Fruit fly (Drosophila melanogaster) whole organism, embryonic: ENCODE measurements around the gene Antp.

Experiments
- Abd-B ChIP-seq: fragments of 200-800 bp; sonication (Bioruptor generic); optimal IDR thresholded peaks from 2 replicates; lab custom pipeline; 2018; ENCODE audit warnings: missing biosample characterization, mild to moderate bottlenecking, missing genetic modification characterization, moderate library complexity
- Antp ChIP-seq: fragments of 200-800 bp; sonication (Bioruptor generic); optimal IDR thresholded peaks from 3 replicates; lab custom pipeline; 2016; ENCODE audit warnings: missing biosample characterization, missing genetic modification characterization
- CG10431 ChIP-seq: fragments of 200-800 bp; sonication (Bioruptor generic); optimal IDR thresholded peaks from 3 replicates; lab custom pipeline; 2018; ENCODE audit warnings: missing biosample characterization, mild to moderate bottlenecking, missing genetic modification characterization
- CG11093 ChIP-seq: fragments of 200-800 bp; sonication (Bioruptor generic); IDR thresholded peaks from 3 replicates; pipeline ENCODE4 v1.3.6; 2022; ENCODE audit warnings: missing biosample characterization, missing genetic modification characterization
- CG11504 ChIP-seq: fragments of 200-800 bp; sonication (Bioruptor generic); optimal IDR thresholded peaks from 3 replicates; lab custom pipeline; 2019; ENCODE audit warnings: missing biosample characterization, mild to moderate bottlenecking, missing genetic modification characterization, moderate library complexity
- CG13296 ChIP-seq: fragments of 200-800 bp; sonication (Bioruptor generic); optimal IDR thresholded peaks from 3 replicates; lab custom pipeline; 2018; ENCODE audit warnings: missing biosample characterization, mild to moderate bottlenecking, missing genetic modification characterization
- CG13894 ChIP-seq: fragments of 200-800 bp; sonication (Bioruptor generic); optimal IDR thresholded peaks from 3 replicates; lab custom pipeline; 2018; ENCODE audit warnings: missing biosample characterization, mild to moderate bottlenecking, missing genetic modification characterization, moderate library complexity
- CG14667 ChIP-seq: fragments of 200-800 bp; sonication (Bioruptor generic); IDR thresholded peaks from 2 replicates; pipeline ENCODE4 v1.3.6; 2022; ENCODE audit warnings: missing biosample characterization, missing genetic modification characterization
- CG15479 ChIP-seq: fragments of 200-800 bp; sonication (Bioruptor generic); optimal IDR thresholded peaks from 3 replicates; lab custom pipeline; 2019; ENCODE audit warnings: missing biosample characterization, mild to moderate bottlenecking, missing genetic modification characterization, moderate library complexity
- CG5953 ChIP-seq: fragments of 200-800 bp; sonication (Bioruptor generic); IDR thresholded peaks from 2 replicates; pipeline ENCODE4 v1.3.6; 2022; ENCODE audit warnings: missing biosample characterization, missing genetic modification characterization
- CG7928 ChIP-seq: fragments of 200-800 bp; sonication (Bioruptor generic); optimal IDR thresholded peaks from 2 replicates; lab custom pipeline; 2017; ENCODE audit warnings: missing biosample characterization, mild to moderate bottlenecking, missing genetic modification characterization
- CG8765 ChIP-seq: fragments of 200-800 bp; sonication (Bioruptor generic); IDR thresholded peaks from 2 replicates; pipeline ENCODE4 v1.3.6; 2022; ENCODE audit warnings: missing biosample characterization, missing genetic modification characterization
- CG8924 ChIP-seq: fragments of 200-800 bp; optimal IDR thresholded peaks from 3 replicates; lab custom pipeline; 2019; ENCODE audit warnings: missing biosample characterization, mild to moderate bottlenecking, missing genetic modification characterization, moderate library complexity
- CG9817 ChIP-seq: fragments of 200-800 bp; sonication (Bioruptor generic); optimal IDR thresholded peaks from 2 replicates; lab custom pipeline; 2018; ENCODE audit warnings: missing biosample characterization, mild to moderate bottlenecking, missing genetic modification characterization, moderate library complexity
- CG9932 ChIP-seq: fragments of 200-800 bp; sonication (Bioruptor generic); IDR thresholded peaks from 2 replicates; pipeline ENCODE4 v1.3.6; 2022; ENCODE audit warnings: missing biosample characterization, missing genetic modification characterization
- CoRest ChIP-seq: fragments of 200-800 bp; sonication (Bioruptor generic); optimal IDR thresholded peaks from 3 replicates; lab custom pipeline; 2018; ENCODE audit warnings: missing biosample characterization, mild to moderate bottlenecking, missing genetic modification characterization, moderate library complexity
- D ChIP-seq, 2 experiments: fragments of 200-800 bp in 1 of 2; fragments of >200 bp in 1 of 2; sonication (Bioruptor generic) in 1 of 2; optimal IDR thresholded peaks; 2 replicates in 1 of 2; 3 replicates in 1 of 2; lab custom pipeline; 2017; ENCODE audit warnings: mild to moderate bottlenecking in 1 of 2, missing biosample characterization in 1 of 2, missing genetic modification characterization in 1 of 2, missing genetic modification reagents in 1 of 2
- Elba2 ChIP-seq: fragments of 200-800 bp; sonication (Bioruptor generic); optimal IDR thresholded peaks from 3 replicates; lab custom pipeline; 2016; ENCODE audit warnings: missing biosample characterization, missing genetic modification characterization
- GATAe ChIP-seq: fragments of 200-800 bp; sonication (Bioruptor generic); conservative IDR thresholded peaks from 2 replicates; pipeline ENCODE4 v1.3.6; 2022; ENCODE audit warnings: missing biosample characterization, missing genetic modification characterization
- HHEX ChIP-seq: fragments of 200-800 bp; sonication (Bioruptor generic); optimal IDR thresholded peaks from 3 replicates; lab custom pipeline; 2017; ENCODE audit warnings: missing biosample characterization, mild to moderate bottlenecking, missing genetic modification characterization, missing genetic modification reagents
- Hr51 ChIP-seq, 2 experiments: fragments of 200-800 bp; sonication (Bioruptor generic); optimal IDR thresholded peaks; 2 replicates in 1 of 2; 3 replicates in 1 of 2; lab custom pipeline; 2016 to 2018; ENCODE audit warnings: missing biosample characterization in 2 of 2, missing genetic modification characterization in 2 of 2, mild to moderate bottlenecking in 1 of 2, moderate library complexity in 1 of 2
- MESR4 ChIP-seq: fragments of 200-800 bp; sonication (Bioruptor generic); optimal IDR thresholded peaks from 2 replicates; lab custom pipeline; 2018; ENCODE audit warnings: missing biosample characterization, mild to moderate bottlenecking, missing genetic modification characterization, moderate library complexity
- Neu2 ChIP-seq: fragments of 200-800 bp; sonication (Bioruptor generic); optimal IDR thresholded peaks from 3 replicates; lab custom pipeline; 2016; ENCODE audit warnings: missing biosample characterization, missing genetic modification characterization, borderline replicate concordance
- Pdp1 ChIP-seq, 2 experiments: fragments of 200-800 bp; sonication (Bioruptor generic); optimal IDR thresholded peaks; 3 replicates each; lab custom pipeline; 2016; ENCODE audit warnings: missing biosample characterization in 2 of 2, missing genetic modification characterization in 2 of 2, mild to moderate bottlenecking in 1 of 2, moderate library complexity in 1 of 2
- Ptx1 ChIP-seq: fragments of 200-800 bp; sonication (Bioruptor generic); IDR thresholded peaks from 2 replicates; pipeline ENCODE4 v1.3.6; 2022; ENCODE audit warnings: missing biosample characterization, missing genetic modification characterization
- al ChIP-seq: fragments of 200-800 bp; sonication (Bioruptor generic); IDR thresholded peaks from 2 replicates; pipeline ENCODE4 v1.3.6; 2022; ENCODE audit warnings: missing biosample characterization, missing genetic modification characterization
- ase ChIP-seq: fragments of 200-800 bp; sonication (Bioruptor generic); IDR thresholded peaks from 3 replicates; pipeline ENCODE4 v1.3.6; 2022; ENCODE audit warnings: missing biosample characterization, missing genetic modification characterization
- ash1 ChIP-seq: fragments of 200-800 bp; sonication (Bioruptor generic); optimal IDR thresholded peaks from 2 replicates; lab custom pipeline; 2018; ENCODE audit warnings: missing biosample characterization, mild to moderate bottlenecking, missing genetic modification characterization
- cad ChIP-seq: fragments of >200 bp; optimal IDR thresholded peaks from 2 replicates; lab custom pipeline; 2017; ENCODE audit warnings: missing biosample characterization, missing genetic modification characterization
- croc ChIP-seq: fragments of 200-800 bp; sonication (Bioruptor generic); conservative IDR thresholded peaks from 3 replicates; pipeline ENCODE4 v1.3.6; 2022; ENCODE audit warnings: missing biosample characterization, missing genetic modification characterization
- dm ChIP-seq: fragments of 200-800 bp; sonication (Bioruptor generic); optimal IDR thresholded peaks from 3 replicates; lab custom pipeline; 2016; ENCODE audit warnings: missing biosample characterization, missing genetic modification characterization
- dysf ChIP-seq: fragments of 200-800 bp; sonication (Bioruptor generic); IDR thresholded peaks from 3 replicates; pipeline ENCODE4 v1.3.6; 2022; ENCODE audit warnings: missing biosample characterization, missing genetic modification characterization
- hkb ChIP-seq, 2 experiments: fragments of 200-800 bp in 1 of 2; fragments of >200 bp in 1 of 2; sonication (Bioruptor generic) in 1 of 2; IDR thresholded peaks in 1 of 2; optimal IDR thresholded peaks in 1 of 2; 2 replicates each; pipeline versions ENCODE4 v1.3.6 to Lab custom; 2017 to 2022; ENCODE audit warnings: missing biosample characterization in 1 of 2, missing genetic modification characterization in 1 of 2
- lmd ChIP-seq: fragments of 200-800 bp; sonication (Bioruptor generic); IDR thresholded peaks from 2 replicates; pipeline ENCODE4 v1.3.6; 2022; ENCODE audit warnings: missing biosample characterization, missing genetic modification characterization
- lola ChIP-seq, 3 experiments: fragments of >200 bp in 2 of 3; fragments of 200-800 bp in 1 of 3; sonication (Bioruptor generic) in 1 of 3; optimal IDR thresholded peaks; 2 replicates each; lab custom pipeline; 2017 to 2019; ENCODE audit warnings: missing biosample characterization in 3 of 3, missing genetic modification characterization in 3 of 3, mild to moderate bottlenecking in 1 of 3, moderate library complexity in 1 of 3
- lov ChIP-seq, 2 experiments: fragments of 200-800 bp in 1 of 2; fragments of >200 bp in 1 of 2; sonication (Bioruptor generic) in 1 of 2; IDR thresholded peaks in 1 of 2; optimal IDR thresholded peaks in 1 of 2; 2 replicates in 1 of 2; 3 replicates in 1 of 2; pipeline versions ENCODE4 v1.3.6 to Lab custom; 2017 to 2022; ENCODE audit warnings: missing biosample characterization in 1 of 2, missing genetic modification characterization in 1 of 2
- repo ChIP-seq: fragments of 200-800 bp; sonication (Bioruptor generic); optimal IDR thresholded peaks from 2 replicates; lab custom pipeline; 2016; ENCODE audit warnings: missing biosample characterization, missing genetic modification characterization
- slbo ChIP-seq: fragments of 200-800 bp; sonication (Bioruptor generic); IDR thresholded peaks from 2 replicates; pipeline ENCODE4 v1.3.6; 2022; ENCODE audit warnings: missing biosample characterization, missing genetic modification characterization
- tll ChIP-seq, 2 experiments: fragments of 200-800 bp in 1 of 2; fragments of >200 bp in 1 of 2; sonication (Bioruptor generic) in 1 of 2; optimal IDR thresholded peaks; 2 replicates each; lab custom pipeline; 2017 to 2019; ENCODE audit warnings: missing biosample characterization in 2 of 2, missing genetic modification characterization in 2 of 2, mild to moderate bottlenecking in 1 of 2, moderate library complexity in 1 of 2
- vnd ChIP-seq: fragments of 200-800 bp; sonication (Bioruptor generic); IDR thresholded peaks from 3 replicates; pipeline ENCODE4 v1.3.6; 2022; ENCODE audit warnings: missing biosample characterization, missing genetic modification characterization; ENCODE audit not compliant: partially characterized antibody
- zen ChIP-seq: fragments of 200-800 bp; sonication (Bioruptor generic); optimal IDR thresholded peaks from 3 replicates; lab custom pipeline; 2018; ENCODE audit warnings: missing biosample characterization, mild to moderate bottlenecking, missing genetic modification characterization, moderate library complexity

The Antp gene

dm6 chr3R:6869297-6869696 lies 129.7 kb downstream of the Antp start (continued):
- no peak for TF ChIP-seq croc
- peak; percentile 23; the same call in 1 of the 2 replicates for TF ChIP-seq CG9932
- no peak for TF ChIP-seq ash1
- TF ChIP-seq GATAe = 0 out of 2 replicates have a peak, but pooled peaks have one; percentile 24
- no peak for TF ChIP-seq Elba2 (GFP tag; lab: Kevin White, UChicago)
- no peak for TF ChIP-seq hkb (optimal IDR thresholded peaks at IDR 0.05; lab: Kevin White, UChicago)
- TF ChIP-seq hkb (GFP tag; IDR thresholded peaks at IDR 0.05; lab: Robert Waterston, UW) = 0 out of 2 replicates have a peak, but pooled peaks have one; percentile 33
- TF ChIP-seq CoRest = peak; percentile 22
- peak; percentile 39 for TF ChIP-seq Abd-B (GFP tag; lab: Kevin White, UChicago)
- TF ChIP-seq CG13894 = no peak
- 0 out of 2 replicates have a peak, but pooled peaks have one; percentile 36 for TF ChIP-seq Ptx1 (GFP tag; lab: Robert Waterston, UW)
- TF ChIP-seq CG11504 = peak; percentile 60
- peak; percentile 37; the same call in 1 of the 2 replicates for TF ChIP-seq lmd (GFP tag; lab: Robert Waterston, UW)
- TF ChIP-seq CG15479 (GFP tag; lab: Kevin White, UChicago) = no peak
- TF ChIP-seq lov (optimal IDR thresholded peaks at IDR 0.05; lab: Kevin White, UChicago) = no peak
- TF ChIP-seq lov (GFP tag; IDR thresholded peaks at IDR 0.05; lab: Robert Waterston, UW) = no peak
- TF ChIP-seq al (GFP tag; lab: Robert Waterston, UW) = peak; percentile 30; the same call in 1 of the 2 replicates
- peak in 1 of 2 experiments; percentile 22 for TF ChIP-seq Pdp1 (GFP tag; optimal IDR thresholded peaks at IDR 0.05; lab: Kevin White, UChicago)
- TF ChIP-seq HHEX (GFP tag; lab: Kevin White, UChicago) = no peak
- no peak for TF ChIP-seq vnd (GFP tag; lab: Robert Waterston, UW)
- TF ChIP-seq dysf (GFP tag; lab: Robert Waterston, UW) = peak; percentile 70; the same call in 2 of the 3 replicates
- TF ChIP-seq CG11093 (GFP tag; lab: Robert Waterston, UW) = 0 out of 3 replicates have a peak, but pooled peaks have one; percentile 7
- TF ChIP-seq CG14667 (GFP tag; lab: Robert Waterston, UW) = peak; percentile 8; the same call in 1 of the 2 replicates
- no peak for TF ChIP-seq CG8765 (GFP tag; lab: Robert Waterston, UW)
- TF ChIP-seq ase (GFP tag; lab: Robert Waterston, UW) = 0 out of 3 replicates have a peak, but pooled peaks have one; percentile 9
- TF ChIP-seq CG9817 (tag; lab: Kevin White, UChicago) = peak; percentile 16
- TF ChIP-seq CG8924 (tag; lab: Kevin White, UChicago) = peak; percentile 21
- TF ChIP-seq Antp (GFP tag; lab: Kevin White, UChicago) = peak; percentile 37

DNA sequence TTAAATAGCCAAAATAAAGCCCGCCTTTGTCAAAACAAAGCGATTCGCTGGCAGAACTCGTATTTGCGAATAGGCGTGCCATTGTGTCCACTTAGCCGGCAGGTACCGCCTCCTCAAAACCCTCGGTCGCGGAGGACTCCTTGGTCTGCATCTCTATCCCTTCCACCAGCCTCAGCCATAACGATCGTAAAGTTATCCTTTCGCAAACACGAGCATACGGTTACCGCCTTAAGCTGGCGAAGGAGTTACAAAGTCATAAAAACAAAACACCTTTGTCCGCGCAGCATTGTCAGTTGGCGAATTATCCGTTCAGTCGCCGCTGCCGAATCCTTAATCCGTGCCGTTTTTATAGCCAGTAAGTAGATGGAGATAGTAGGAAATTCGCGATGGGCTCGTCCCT lies 130.8 kb downstream of the Antp start:
- TF ChIP-seq slbo (GFP tag; lab: Robert Waterston, UW) (no peak), MESR4 (GFP tag; lab: Kevin White, UChicago) (no peak), tll (GFP tag; optimal IDR thresholded peaks at IDR 0.05; lab: Kevin White, UChicago) (peak in 1 of 2 experiments; percentile 100), Neu2 (GFP tag; lab: Kevin White, UChicago) (no peak), zen (tag; lab: Kevin White, UChicago) (peak; percentile 74), dm (GFP tag; lab: Kevin White, UChicago) (no peak), CG5953 (GFP tag; lab: Robert Waterston, UW) (no peak), repo (no peak), CG13296 (GFP tag; lab: Kevin White, UChicago) (no peak), CG15479 (GFP tag; lab: Kevin White, UChicago) (peak; percentile 83), lola (GFP tag; optimal IDR thresholded peaks at IDR 0.05; lab: Kevin White, UChicago) (no peak), cad (GFP tag; lab: Kevin White, UChicago) (peak; percentile 81), CG10431 (GFP tag; lab: Kevin White, UChicago) (no peak), CG7928 (GFP tag; lab: Kevin White, UChicago) (no peak), D (optimal IDR thresholded peaks at IDR 0.05; lab: Kevin White, UChicago) (peak; percentile 54), D (GFP tag; optimal IDR thresholded peaks at IDR 0.05; lab: Kevin White, UChicago) (no peak), Hr51 (GFP tag; optimal IDR thresholded peaks at IDR 0.05; lab: Kevin White, UChicago) (no peak)
